Worm (Caenorhabditis elegans) whole organism, L2 larva: ENCODE data around the gene C08F1.6.

Experiments
- blmp-1 ChIP-seq: sonication (generic microtip); optimal IDR thresholded peaks from 2 replicates; lab custom pipeline; 2017; ENCODE audit warnings: missing genetic modification characterization, mild to moderate bottlenecking, missing compliant biosample characterization, antibody characterized with exemption, moderate library complexity; ENCODE audit not compliant: insufficient read depth
- elt-1 ChIP-seq: fragments of 150-350 bp; optimal IDR thresholded peaks from 2 replicates; lab custom pipeline; 2014; ENCODE audit warnings: missing biosample characterization, missing genetic modification characterization
- elt-3 ChIP-seq: sonication (generic microtip); optimal IDR thresholded peaks from 2 replicates; lab custom pipeline; 2017; ENCODE audit warnings: missing biosample characterization, missing genetic modification characterization
- lin-39 ChIP-seq: fragments of 150-350 bp; optimal IDR thresholded peaks from 2 replicates; lab custom pipeline; 2014; ENCODE audit warnings: missing biosample characterization, missing genetic modification reagents, missing genetic modification characterization
- nhr-12 ChIP-seq: fragments of 150-350 bp; optimal IDR thresholded peaks from 2 replicates; lab custom pipeline; 2014; ENCODE audit warnings: missing biosample characterization, missing genetic modification characterization
- nhr-6 ChIP-seq: fragments of 150-350 bp; optimal IDR thresholded peaks from 2 replicates; lab custom pipeline; 2014; ENCODE audit warnings: missing biosample characterization, missing genetic modification characterization
- skn-1 ChIP-seq: sonication (generic microtip); optimal IDR thresholded peaks from 2 replicates; lab custom pipeline; 2017; ENCODE audit warnings: missing biosample characterization, missing genetic modification characterization
- unc-39 ChIP-seq: fragments of 150-350 bp; optimal IDR thresholded peaks from 2 replicates; lab custom pipeline; 2014; ENCODE audit warnings: missing biosample characterization, missing genetic modification characterization
- zag-1 ChIP-seq: fragments of 150-350 bp; optimal IDR thresholded peaks from 2 replicates; lab custom pipeline; 2014; ENCODE audit warnings: missing biosample characterization, missing genetic modification characterization
- ztf-11 ChIP-seq: sonication (generic microtip); optimal IDR thresholded peaks from 2 replicates; lab custom pipeline; 2017; ENCODE audit warnings: missing biosample characterization, missing genetic modification characterization

ce11 chrII:1820774-1821173 is 32.8 kb upstream of the C08F1.6 start, which contains the start of gene fbxa-3:
- TF ChIP-seq nhr-6 (tag; lab: Kevin White, UChicago), result no peak
- no peak for TF ChIP-seq zag-1 (tag; lab: Kevin White, UChicago)
- TF ChIP-seq ztf-11 (tag; lab: Kevin White, UChicago), result no peak
- TF ChIP-seq lin-39 (tag; lab: Kevin White, UChicago), result no peak
- TF ChIP-seq skn-1 (tag; lab: Kevin White, UChicago), result no peak
- no peak for TF ChIP-seq blmp-1
- no peak for TF ChIP-seq unc-39 (tag; lab: Kevin White, UChicago)
- TF ChIP-seq elt-3, result no peak
- no peak for TF ChIP-seq elt-1 (tag; lab: Kevin White, UChicago)
- no peak for TF ChIP-seq nhr-12 (tag; lab: Kevin White, UChicago)
